Worm (Caenorhabditis elegans): Measurements from ENCODE around the gene str-252.
A peak's percentile ranks its signal among the peaks of the same experiment; 100 is the strongest.

The str-252 gene

DNA sequence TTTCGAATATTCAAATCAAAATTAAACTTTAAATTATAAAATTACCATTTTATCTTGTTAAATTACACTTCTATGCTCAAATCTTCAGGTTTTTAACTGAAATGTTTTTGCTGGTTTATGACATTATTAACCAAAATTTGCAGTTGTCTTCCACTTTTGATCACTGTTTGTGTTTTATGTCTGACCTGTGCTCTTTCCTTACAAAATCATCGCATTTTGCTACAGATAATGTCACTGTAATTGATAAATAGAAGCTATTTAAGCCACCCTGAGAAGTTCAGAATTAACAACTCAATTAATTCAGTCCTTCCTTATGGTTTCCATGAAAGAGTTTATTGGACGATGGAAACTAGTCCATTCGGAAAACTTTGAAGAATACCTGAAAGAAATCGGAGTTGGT lies 25.8 kb upstream of the str-252 start, which contains the start of gene lbp-8:
Gene lbp-8 (plus strand): TSS at position 301 of the 400 bp plus-strand sequence.
- TF ChIP-seq cnd-1 (tag; optimal IDR thresholded peaks at IDR 0.05), result no peak
- no peak for TF ChIP-seq sem-2 (GFP tag; optimal IDR thresholded peaks at IDR 0.05)
- TF ChIP-seq ceh-43 (GFP tag; optimal IDR thresholded peaks at IDR 0.05), result no peak
- TF ChIP-seq nhr-2 (tag; optimal IDR thresholded peaks at IDR 0.05), result no peak
- TF ChIP-seq nhr-237 (tag; optimal IDR thresholded peaks at IDR 0.05), result no peak
- TF ChIP-seq pha-4 (tag; optimal IDR thresholded peaks at IDR 0.05), result no peak
- no peak for TF ChIP-seq ces-1 (GFP tag; optimal IDR thresholded peaks at IDR 0.05)
- no peak for TF ChIP-seq lsy-2 (tag; optimal IDR thresholded peaks at IDR 0.05)
- TF ChIP-seq M03D4.4 (tag; optimal IDR thresholded peaks at IDR 0.05), result no peak
- no peak for TF ChIP-seq nhr-76 (tag; optimal IDR thresholded peaks at IDR 0.05)
- TF ChIP-seq bed-3 (GFP tag; optimal IDR thresholded peaks at IDR 0.05), result no peak
- no peak for TF ChIP-seq flh-1 (GFP tag; optimal IDR thresholded peaks at IDR 0.05)
- no peak for TF ChIP-seq blmp-1 (tag; optimal IDR thresholded peaks at IDR 0.05)
- TF ChIP-seq ceh-83 (GFP tag; optimal IDR thresholded peaks at IDR 0.05), result no peak
- TF ChIP-seq hlh-1 (tag; optimal IDR thresholded peaks at IDR 0.05), result no peak
- no peak for TF ChIP-seq tbx-8 (GFP tag; optimal IDR thresholded peaks at IDR 0.05)
- no peak for TF ChIP-seq elt-1 (tag; optimal IDR thresholded peaks at IDR 0.05; ENCODE audit: borderline replicate concordance, insufficient read depth)

DNA sequence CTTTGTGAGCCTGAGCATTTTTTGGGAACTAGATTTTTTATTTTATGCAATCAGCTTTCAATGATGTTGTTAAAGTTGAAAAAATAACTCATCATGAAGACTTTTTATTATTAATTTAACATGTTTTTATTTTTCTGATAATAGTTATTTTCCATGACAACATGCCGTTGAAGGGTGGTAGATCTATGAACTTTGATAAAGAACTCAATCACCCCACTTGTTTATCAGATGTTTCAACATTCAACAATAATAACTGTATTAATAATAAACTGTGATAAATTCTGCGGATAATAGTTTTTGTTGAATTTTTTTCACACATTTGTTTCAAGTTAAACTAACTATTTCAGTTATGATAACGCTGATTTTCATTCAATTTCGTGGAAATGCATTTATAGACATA lies 24.8 kb upstream of the str-252 start:
- TF ChIP-seq elt-3 (tag; optimal IDR thresholded peaks at IDR 0.05), result no peak
- TF ChIP-seq lin-32 (GFP tag; optimal IDR thresholded peaks at IDR 0.05), result no peak

DNA sequence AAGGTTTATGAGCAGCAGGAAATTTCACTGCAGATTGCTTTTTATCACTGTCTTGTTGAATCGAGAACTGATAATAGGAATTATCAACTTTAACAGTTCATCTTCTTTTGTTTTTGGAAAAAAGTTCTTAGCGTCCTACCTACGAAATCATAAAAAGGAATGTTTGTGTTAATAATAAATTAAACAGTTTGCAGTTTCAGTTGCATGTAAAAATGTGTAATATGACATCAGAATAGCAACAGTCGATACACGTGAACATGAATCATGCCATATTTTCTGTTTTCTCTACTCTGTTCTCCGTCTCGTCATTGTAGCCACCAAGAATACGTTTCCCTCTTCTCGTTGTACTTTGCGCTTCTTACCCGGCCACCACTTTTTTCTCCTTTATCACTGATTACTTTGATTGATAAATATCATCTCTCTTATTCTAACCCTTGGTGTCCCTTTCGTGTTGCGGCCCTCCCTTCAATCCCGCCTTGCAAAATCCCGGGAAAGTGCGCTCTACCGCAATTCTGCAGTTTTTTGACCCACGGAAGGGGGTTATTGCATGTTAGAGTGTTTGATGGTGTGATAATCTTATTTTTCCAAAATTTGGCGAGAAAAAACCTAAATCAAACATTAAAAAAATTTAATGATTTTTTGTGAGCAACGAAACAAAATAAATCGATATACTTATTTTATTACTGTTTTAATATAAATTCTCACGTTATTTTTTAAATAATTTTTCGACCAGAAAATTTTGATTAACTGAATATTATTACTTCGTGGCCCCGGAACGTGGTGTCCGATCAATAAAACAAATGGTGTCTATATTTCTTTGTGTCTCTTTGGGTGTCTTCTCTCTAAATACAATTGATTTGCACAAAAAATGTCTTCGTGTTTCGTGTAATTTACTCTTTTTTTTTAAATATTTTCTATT lies 23.6 kb upstream of the str-252 start, which contains the start of gene sptl-3:
Gene sptl-3 (plus strand): TSS at position 869 of the 919 bp plus-strand sequence.
- TF ChIP-seq lin-13 (tag; optimal IDR thresholded peaks at IDR 0.05) (no peak), nhr-28 (tag; optimal IDR thresholded peaks at IDR 0.05) (no peak), snpc-4 (tag; optimal IDR thresholded peaks at IDR 0.05) (no peak), drap-1 (GFP tag; optimal IDR thresholded peaks at IDR 0.05) (no peak), lin-32 (GFP tag; optimal IDR thresholded peaks at IDR 0.05) (no peak), tbx-8 (GFP tag; optimal IDR thresholded peaks at IDR 0.05) (no peak), unc-120 (tag; optimal IDR thresholded peaks at IDR 0.05; ENCODE audit: poor library complexity, severe bottlenecking) (peak; percentile 7), bed-3 (GFP tag; optimal IDR thresholded peaks at IDR 0.05) (no peak), mab-5 (tag; optimal IDR thresholded peaks at IDR 0.05) (no peak), lsy-2 (tag; optimal IDR thresholded peaks at IDR 0.05) (no peak), unc-62 (GFP tag; optimal IDR thresholded peaks at IDR 0.05) (peak; percentile 17), mep-1 (tag; optimal IDR thresholded peaks at IDR 0.05) (peak; percentile 14), nhr-76 (tag; optimal IDR thresholded peaks at IDR 0.05) (no peak), ham-2 (GFP tag; optimal IDR thresholded peaks at IDR 0.05) (no peak), nhr-12 (tag; optimal IDR thresholded peaks at IDR 0.05) (no peak)

DNA sequence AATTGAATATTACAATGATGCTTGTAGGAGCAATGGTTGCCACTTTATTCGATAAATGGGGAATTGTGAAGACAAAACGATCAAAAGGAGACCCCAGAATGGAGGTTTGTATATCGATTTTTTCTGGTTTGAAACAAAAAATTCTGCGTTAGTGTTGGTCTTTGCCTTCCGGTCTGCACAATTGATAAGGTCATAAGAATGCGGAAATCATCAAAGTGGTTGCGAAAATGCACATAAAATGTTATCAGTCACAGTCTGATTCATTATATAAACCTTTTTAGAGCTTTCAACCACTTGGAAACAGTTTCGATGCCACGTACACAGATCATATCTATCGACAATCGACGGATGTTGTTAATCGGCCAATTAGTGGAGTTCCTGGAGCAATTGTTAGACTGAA lies 22.7 kb upstream of the str-252 start:
- TF ChIP-seq mls-2 (tag; optimal IDR thresholded peaks at IDR 0.05), result no peak
- TF ChIP-seq nhr-2 (tag; optimal IDR thresholded peaks at IDR 0.05), result no peak

DNA sequence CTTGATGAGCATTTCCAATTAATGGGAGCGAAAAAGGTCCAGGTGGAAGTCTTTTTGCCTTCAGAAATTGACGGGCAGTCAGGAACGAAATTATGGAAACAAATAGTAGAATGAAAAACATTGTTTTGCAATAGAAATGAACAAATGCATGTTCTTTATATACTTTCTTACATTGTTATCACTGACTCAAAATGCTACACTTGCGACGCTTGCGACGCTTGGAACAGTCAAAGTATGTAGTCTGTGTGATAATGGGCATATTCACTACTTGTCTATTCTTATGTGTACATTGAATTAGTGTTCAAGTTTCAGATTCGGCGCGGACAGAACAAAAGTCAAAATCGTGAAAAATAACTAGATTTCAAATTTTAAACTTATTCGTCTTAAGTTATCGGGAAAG lies 17.9 kb upstream of the str-252 start, which contains the start of gene cyp-35C1:
Gene cyp-35C1 (minus strand): TSS at position 132 of the 400 bp plus-strand sequence.
- TF ChIP-seq tbx-8 (GFP tag; optimal IDR thresholded peaks at IDR 0.05), result no peak
- TF ChIP-seq flh-1 (GFP tag; optimal IDR thresholded peaks at IDR 0.05), result no peak
- no peak for TF ChIP-seq ceh-39 (tag; optimal IDR thresholded peaks at IDR 0.05)
- no peak for TF ChIP-seq ces-1 (GFP tag; optimal IDR thresholded peaks at IDR 0.05)
- no peak for TF ChIP-seq drap-1 (GFP tag; optimal IDR thresholded peaks at IDR 0.05)
- no peak for TF ChIP-seq nhr-28 (tag; optimal IDR thresholded peaks at IDR 0.05)
- no peak for TF ChIP-seq mls-2 (tag; optimal IDR thresholded peaks at IDR 0.05)
- no peak for TF ChIP-seq mep-1 (tag; optimal IDR thresholded peaks at IDR 0.05)
- no peak for TF ChIP-seq lsy-2 (tag; optimal IDR thresholded peaks at IDR 0.05)
- no peak for TF ChIP-seq lin-13 (tag; optimal IDR thresholded peaks at IDR 0.05)
- TF ChIP-seq snpc-4 (tag; optimal IDR thresholded peaks at IDR 0.05), result no peak
- no peak for TF ChIP-seq unc-62 (GFP tag; optimal IDR thresholded peaks at IDR 0.05)
- TF ChIP-seq nhr-12 (tag; optimal IDR thresholded peaks at IDR 0.05), result no peak
- no peak for TF ChIP-seq nhr-2 (tag; optimal IDR thresholded peaks at IDR 0.05)
- TF ChIP-seq bed-3 (GFP tag; optimal IDR thresholded peaks at IDR 0.05), result no peak
- no peak for TF ChIP-seq ceh-43 (GFP tag; optimal IDR thresholded peaks at IDR 0.05)
- TF ChIP-seq mab-5 (tag; optimal IDR thresholded peaks at IDR 0.05), result no peak
- TF ChIP-seq ztf-11 (tag; optimal IDR thresholded peaks at IDR 0.05), result no peak
- TF ChIP-seq sptf-1 (tag; optimal IDR thresholded peaks at IDR 0.05), result no peak
